Worm (Caenorhabditis elegans) whole organism, young adult: ENCODE measurements around the gene C14B1.12.

ENCODE experiments used
- F57A8.1 ChIP-seq: fragments of 200-800 bp; sonication (Bioruptor generic); optimal IDR thresholded peaks from 2 replicates; lab custom pipeline; 2018; ENCODE audit warnings: mild to moderate bottlenecking, missing genetic modification characterization, moderate library complexity, missing compliant biosample characterization
- Y56A3A.18 ChIP-seq: fragments of 200-800 bp; sonication (Bioruptor generic); IDR thresholded peaks from 2 replicates; pipeline ENCODE4 v1.3.6; 2022; ENCODE audit warnings: missing genetic modification reagents, missing genetic modification characterization, missing compliant biosample characterization
- Y95B8A.8 ChIP-seq: fragments of 200-800 bp; sonication (Bioruptor generic); IDR thresholded peaks from 2 replicates; pipeline ENCODE4 v1.3.6; 2022; ENCODE audit warnings: missing genetic modification reagents, missing genetic modification characterization, missing compliant biosample characterization
- ama-1 ChIP-seq, 3 experiments: fragments of 150-350 bp in 1 of 3; sonication (generic microtip) in 2 of 3; optimal IDR thresholded peaks; 2 replicates each; lab custom pipeline; 2014 to 2018; ENCODE audit warnings: missing biosample characterization in 2 of 3, missing genetic modification characterization in 2 of 3, missing genetic modification reagents in 2 of 3
- bed-1 ChIP-seq: fragments of 200-800 bp; sonication (Bioruptor generic); IDR thresholded peaks from 2 replicates; pipeline ENCODE4 v1.3.6; 2022; ENCODE audit warnings: missing genetic modification reagents, missing genetic modification characterization, missing compliant biosample characterization
- ceh-91 ChIP-seq: fragments of 200-800 bp; sonication (Bioruptor generic); IDR thresholded peaks from 2 replicates; pipeline ENCODE4 v1.3.6; 2022; ENCODE audit warnings: missing genetic modification reagents, missing genetic modification characterization, missing compliant biosample characterization
- hlh-26 ChIP-seq: fragments of 200-800 bp; sonication (Bioruptor generic); conservative IDR thresholded peaks from 2 replicates; pipeline ENCODE4 v1.3.6; 2022; ENCODE audit warnings: missing genetic modification reagents, missing genetic modification characterization, missing compliant biosample characterization
- hsf-1 ChIP-seq: fragments of 200-800 bp; sonication (Bioruptor generic); IDR thresholded peaks from 2 replicates; pipeline ENCODE4 v1.3.6; 2022; ENCODE audit warnings: missing genetic modification reagents, missing genetic modification characterization, missing compliant biosample characterization
- madf-10 ChIP-seq: sonication (generic microtip); optimal IDR thresholded peaks from 2 replicates; lab custom pipeline; 2016; ENCODE audit warnings: mild to moderate bottlenecking, missing genetic modification characterization, missing compliant biosample characterization
- pbrm-1 ChIP-seq: fragments of 200-800 bp; sonication (Bioruptor generic); IDR thresholded peaks from 2 replicates; pipeline ENCODE4 v1.3.6; 2022; ENCODE audit warnings: missing genetic modification reagents, missing genetic modification characterization, missing compliant biosample characterization
- rcor-1 ChIP-seq: fragments of 200-800 bp; sonication (Bioruptor generic); IDR thresholded peaks from 2 replicates; pipeline ENCODE4 v1.3.6; 2022; ENCODE audit warnings: missing genetic modification reagents, missing genetic modification characterization, missing compliant biosample characterization
- somi-1 ChIP-seq: fragments of 200-800 bp; sonication (Bioruptor generic); optimal IDR thresholded peaks from 2 replicates; lab custom pipeline; 2018; ENCODE audit warnings: mild to moderate bottlenecking, missing genetic modification characterization, missing compliant biosample characterization
- tbx-9 ChIP-seq: sonication (generic microtip); optimal IDR thresholded peaks from 2 replicates; lab custom pipeline; 2016; ENCODE audit warnings: borderline replicate concordance, missing genetic modification characterization, inconsistent platforms, missing compliant biosample characterization

The C14B1.12 gene

DNA sequence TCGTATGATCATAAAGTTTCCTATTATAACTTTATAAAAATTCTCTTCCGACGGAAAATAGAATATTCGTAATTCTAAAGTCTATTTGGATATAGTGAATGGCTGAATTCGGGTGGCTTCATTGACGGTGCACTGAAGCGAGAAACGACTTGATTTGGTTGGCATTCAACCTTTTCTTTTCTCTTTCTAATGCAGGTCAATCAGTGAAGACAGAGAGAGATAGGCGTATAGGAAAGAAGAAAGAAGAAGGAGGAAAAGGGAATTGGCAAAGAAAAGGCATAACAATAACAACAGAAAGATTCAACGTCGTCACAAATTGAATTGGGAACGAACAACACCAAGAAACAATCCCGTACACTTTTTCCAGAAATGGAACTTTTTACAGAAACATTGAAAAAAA is 49.3 kb downstream of the C14B1.12 start:
- no peak for TF ChIP-seq ama-1 (optimal IDR thresholded peaks at IDR 0.05; lab: Kevin White, UChicago)
- TF ChIP-seq ama-1 (GFP tag; optimal IDR thresholded peaks at IDR 0.05; lab: Kevin White, UChicago), result no peak
- TF ChIP-seq rcor-1 (GFP tag; lab: Robert Waterston, UW), result no peak
- no peak for TF ChIP-seq madf-10 (tag; lab: Kevin White, UChicago)
- TF ChIP-seq ceh-91 (GFP tag; lab: Robert Waterston, UW), result no peak
- no peak for TF ChIP-seq tbx-9
- TF ChIP-seq bed-1, result no peak
- TF ChIP-seq Y56A3A.18, result no peak
- no peak for TF ChIP-seq Y95B8A.8 (GFP tag; lab: Robert Waterston, UW)
- no peak for TF ChIP-seq somi-1 (GFP tag; lab: Kevin White, UChicago)
- TF ChIP-seq hlh-26, result no peak
- TF ChIP-seq F57A8.1 (GFP tag; lab: Kevin White, UChicago), result no peak
- no peak for TF ChIP-seq pbrm-1 (GFP tag; lab: Robert Waterston, UW)
- no peak for TF ChIP-seq hsf-1 (GFP tag; lab: Robert Waterston, UW)
